Worm (Caenorhabditis elegans): Measurements from ENCODE around the gene gpa-3.
A peak's percentile ranks its signal among the peaks of the same experiment; 100 is the strongest.

gpa-3 gene

ce11 chrV:9338452-9338851 is 21.1 kb downstream of the gpa-3 start:
- no peak for TF ChIP-seq unc-3 (GFP tag; conservative IDR thresholded peaks at IDR 0.05)
- no peak for TF ChIP-seq unc-3 (tag; optimal IDR thresholded peaks at IDR 0.05)
- peak; percentile 83 for TF ChIP-seq ama-1 (optimal IDR thresholded peaks at IDR 0.05)
- TF ChIP-seq hlh-13 (GFP tag; optimal IDR thresholded peaks at IDR 0.05): no peak

ce11 chrV:9336462-9336861 is 23.1 kb downstream of the gpa-3 start, which contains the start of gene coq-6:
coq-6 (plus strand) TSS chrV:9336762.
- TF ChIP-seq ceh-24 (tag; optimal IDR thresholded peaks at IDR 0.05): no peak
- no peak for TF ChIP-seq sox-4 (tag; optimal IDR thresholded peaks at IDR 0.05)
- TF ChIP-seq odd-2 (tag; optimal IDR thresholded peaks at IDR 0.05): no peak
- no peak for TF ChIP-seq nhr-232 (tag; optimal IDR thresholded peaks at IDR 0.05)
- no peak for TF ChIP-seq elt-2 (tag; optimal IDR thresholded peaks at IDR 0.05)
- TF ChIP-seq pat-9 (tag; optimal IDR thresholded peaks at IDR 0.05): no peak
- TF ChIP-seq ceh-31 (tag; optimal IDR thresholded peaks at IDR 0.05): no peak
- no peak for TF ChIP-seq sdc-2 (tag; optimal IDR thresholded peaks at IDR 0.05)
- no peak for TF ChIP-seq ceh-6 (GFP tag; optimal IDR thresholded peaks at IDR 0.05)
- TF ChIP-seq pag-3 (tag; optimal IDR thresholded peaks at IDR 0.05; ENCODE audit: borderline replicate concordance): no peak
- no peak for TF ChIP-seq C38D4.7 (GFP tag; optimal IDR thresholded peaks at IDR 0.05)
- TF ChIP-seq hlh-30 (tag; optimal IDR thresholded peaks at IDR 0.05; ENCODE audit: insufficient read depth): no peak
- TF ChIP-seq dmd-4 (tag; optimal IDR thresholded peaks at IDR 0.05; ENCODE audit: borderline replicate concordance): no peak
- TF ChIP-seq ttx-3 (tag; optimal IDR thresholded peaks at IDR 0.05): no peak
- TF ChIP-seq fkh-10 (GFP tag; optimal IDR thresholded peaks at IDR 0.05): no peak
- no peak for TF ChIP-seq ama-1 (optimal IDR thresholded peaks at IDR 0.05)
- TF ChIP-seq zip-5 (tag; optimal IDR thresholded peaks at IDR 0.05): no peak
- TF ChIP-seq ref-2 (tag; optimal IDR thresholded peaks at IDR 0.05): no peak
- no peak for TF ChIP-seq K02D7.2 (tag; optimal IDR thresholded peaks at IDR 0.05)

- TF ChIP-seq unc-86 (tag; optimal IDR thresholded peaks at IDR 0.05) (no peak), zip-5 (tag; optimal IDR thresholded peaks at IDR 0.05) (no peak), ref-2 (tag; optimal IDR thresholded peaks at IDR 0.05) (no peak), lin-11 (tag; optimal IDR thresholded peaks at IDR 0.05) (no peak), elt-4 (tag; optimal IDR thresholded peaks at IDR 0.05) (no peak), K02D7.2 (tag; optimal IDR thresholded peaks at IDR 0.05) (no peak), ceh-22 (tag; optimal IDR thresholded peaks at IDR 0.05) (no peak), syd-9 (tag; optimal IDR thresholded peaks at IDR 0.05) (no peak), pha-4 (tag; optimal IDR thresholded peaks at IDR 0.05) (no peak), mec-3 (tag; optimal IDR thresholded peaks at IDR 0.05; ENCODE audit: borderline replicate concordance) (no peak), ceh-24 (tag; optimal IDR thresholded peaks at IDR 0.05) (no peak), ceh-9 (tag; optimal IDR thresholded peaks at IDR 0.05) (no peak), ztf-16 (tag; optimal IDR thresholded peaks at IDR 0.05) (no peak)
Measured at ce11 chrV:9334216-9334615, 25.4 kb downstream of the gpa-3 start, which contains the start of gene ucp-4. ucp-4 (plus strand) TSS chrV:9334298.

DNA sequence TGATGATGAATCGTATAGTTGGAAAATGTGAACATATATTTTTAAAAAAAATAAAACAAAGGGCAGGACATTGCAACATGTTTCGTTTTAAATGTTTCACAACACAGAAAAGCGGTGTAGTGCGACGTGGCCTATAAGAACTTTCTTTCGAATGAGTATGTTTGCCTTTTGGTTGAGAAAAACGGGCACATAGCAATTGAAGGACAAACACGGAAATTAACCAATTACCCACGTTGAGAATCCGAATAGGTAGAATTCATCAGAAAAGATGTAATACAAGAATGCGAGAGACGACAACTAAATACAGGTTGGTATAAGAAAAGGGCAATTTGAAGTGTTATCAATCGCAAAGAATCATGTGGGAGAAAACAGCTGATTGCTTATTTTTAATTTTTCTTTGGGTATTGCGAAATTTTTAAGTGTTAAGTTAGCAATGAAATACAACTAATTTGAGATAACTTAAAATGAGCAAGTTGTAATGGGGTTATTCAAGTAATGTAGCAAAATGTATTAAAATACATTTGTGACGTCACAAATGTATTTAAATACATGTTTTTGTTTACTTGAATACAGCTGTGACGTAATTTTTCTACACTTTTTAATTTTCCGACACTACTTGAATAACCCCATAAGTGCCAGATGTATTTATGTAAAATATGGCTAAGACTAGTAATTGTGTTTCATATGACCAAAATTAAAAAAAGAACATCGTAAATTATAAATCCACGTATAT is 26.1 kb downstream of the gpa-3 start, which contains the start of gene acl-14:
Gene acl-14, minus strand, starts transcription at position 316 of the 733 bp plus-strand sequence.
- no peak for TF ChIP-seq pqm-1 (tag; optimal IDR thresholded peaks at IDR 0.05)
- TF ChIP-seq unc-55 (GFP tag; optimal IDR thresholded peaks at IDR 0.05): no peak
- no peak for TF ChIP-seq hlh-8 (tag; optimal IDR thresholded peaks at IDR 0.05)
- no peak for TF ChIP-seq ref-2 (tag; optimal IDR thresholded peaks at IDR 0.05)
- TF ChIP-seq unc-42 (tag; optimal IDR thresholded peaks at IDR 0.05): no peak
- no peak for TF ChIP-seq nhr-11 (tag; optimal IDR thresholded peaks at IDR 0.05)
- TF ChIP-seq rnt-1 (tag; optimal IDR thresholded peaks at IDR 0.05): no peak
- TF ChIP-seq pag-3 (tag; optimal IDR thresholded peaks at IDR 0.05; ENCODE audit: borderline replicate concordance): no peak
- no peak for TF ChIP-seq K09A11.1 (tag; optimal IDR thresholded peaks at IDR 0.05; ENCODE audit: insufficient read depth)
- no peak for TF ChIP-seq ceh-2 (tag; optimal IDR thresholded peaks at IDR 0.05)
- TF ChIP-seq mec-3 (tag; optimal IDR thresholded peaks at IDR 0.05; ENCODE audit: borderline replicate concordance): no peak
- no peak for TF ChIP-seq ceh-31 (tag; optimal IDR thresholded peaks at IDR 0.05)
- TF ChIP-seq ztf-16 (tag; optimal IDR thresholded peaks at IDR 0.05): no peak
- no peak for TF ChIP-seq pha-4 (tag; optimal IDR thresholded peaks at IDR 0.05)
- TF ChIP-seq hlh-13 (GFP tag; optimal IDR thresholded peaks at IDR 0.05): no peak
- no peak for TF ChIP-seq pros-1 (tag; optimal IDR thresholded peaks at IDR 0.05)
- no peak for TF ChIP-seq pat-9 (tag; optimal IDR thresholded peaks at IDR 0.05)
- TF ChIP-seq nhr-232 (tag; optimal IDR thresholded peaks at IDR 0.05): no peak
- TF ChIP-seq dmd-4 (tag; optimal IDR thresholded peaks at IDR 0.05; ENCODE audit: borderline replicate concordance): no peak
- no peak for TF ChIP-seq eyg-1 (tag; optimal IDR thresholded peaks at IDR 0.05)

All from whole organism, late embryonic.